Worm (Caenorhabditis elegans) whole organism, early embryonic: ENCODE data around the gene dyc-1.

Experiments
- ama-1 ChIP-seq: fragments of 150-350 bp; optimal IDR thresholded peaks from 2 replicates; lab custom pipeline; 2014
- ceh-13 ChIP-seq: fragments of 200-800 bp; sonication (Bioruptor generic); optimal IDR thresholded peaks from 2 replicates; lab custom pipeline; 2018; ENCODE audit warnings: mild to moderate bottlenecking, missing genetic modification characterization, missing compliant biosample characterization
- ets-7 ChIP-seq: sonication (generic microtip); optimal IDR thresholded peaks from 2 replicates; lab custom pipeline; 2016; ENCODE audit warnings: missing genotype, missing genetic modification characterization, missing compliant biosample characterization
- flt-1 ChIP-seq: fragments of 200-800 bp; sonication (Bioruptor generic); IDR thresholded peaks from 2 replicates; pipeline ENCODE4 v1.3.6; 2022; ENCODE audit warnings: missing genetic modification characterization, missing compliant biosample characterization
- hmg-4 ChIP-seq: fragments of 200-800 bp; sonication (Bioruptor generic); optimal IDR thresholded peaks from 2 replicates; lab custom pipeline; 2018; ENCODE audit warnings: mild to moderate bottlenecking, missing genetic modification characterization, missing compliant biosample characterization
- pes-1 ChIP-seq: fragments of 200-800 bp; sonication (Bioruptor generic); IDR thresholded peaks from 2 replicates; pipeline ENCODE4 v1.3.6; 2022; ENCODE audit warnings: missing genetic modification reagents, missing genetic modification characterization, missing compliant biosample characterization
- tra-4 ChIP-seq: sonication (generic microtip); optimal IDR thresholded peaks from 2 replicates; lab custom pipeline; 2017; ENCODE audit warnings: missing genetic modification characterization, missing compliant biosample characterization

DNA sequence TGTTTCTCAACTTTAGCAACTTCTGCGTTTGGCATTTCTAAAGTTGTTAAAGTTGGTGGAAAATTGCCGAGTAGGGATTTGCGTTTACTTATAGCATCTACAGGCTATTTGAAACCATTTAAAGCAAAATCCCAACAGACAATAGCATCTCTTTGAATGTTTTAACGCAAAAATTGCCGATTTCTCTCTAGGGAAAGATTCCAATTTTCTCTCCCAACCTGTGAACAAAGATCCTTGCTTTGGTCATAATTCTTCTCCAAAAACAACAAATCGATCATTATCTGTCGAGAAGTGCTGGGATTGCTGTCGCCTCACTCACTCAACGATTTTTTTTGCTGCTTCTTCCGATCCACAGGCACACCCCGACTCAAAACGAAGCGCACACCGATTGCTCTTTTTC is 4.4 kb downstream of the dyc-1 start:
- TF ChIP-seq pes-1 (GFP tag; lab: Robert Waterston, UW) (no peak), ama-1 (lab: Kevin White, UChicago) (no peak), tra-4 (tag; lab: Kevin White, UChicago) (no peak), ets-7 (tag; lab: Kevin White, UChicago) (no peak), hmg-4 (GFP tag; lab: Kevin White, UChicago) (no peak), flt-1 (GFP tag; lab: Robert Waterston, UW) (no peak), ceh-13 (GFP tag; lab: Kevin White, UChicago) (no peak)
